Worm (Caenorhabditis elegans) whole organism, L2 larva: ENCODE measurements around the gene set-31.

Experiments
- F13H6.1 ChIP-seq: sonication (generic microtip); optimal IDR thresholded peaks from 2 replicates; lab custom pipeline; 2016; ENCODE audit warnings: missing genetic modification characterization, missing compliant biosample characterization
- R02D3.7 ChIP-seq: fragments of 150-350 bp; optimal IDR thresholded peaks from 2 replicates; lab custom pipeline; 2014; ENCODE audit warnings: missing biosample characterization, missing genetic modification characterization
- ZK546.5 ChIP-seq: sonication (generic microtip); optimal IDR thresholded peaks from 2 replicates; lab custom pipeline; 2017; ENCODE audit warnings: missing biosample characterization, missing genetic modification characterization
- alr-1 ChIP-seq: fragments of 150-350 bp; optimal IDR thresholded peaks from 2 replicates; lab custom pipeline; 2014; ENCODE audit warnings: missing biosample characterization, missing genetic modification characterization
- aly-2 ChIP-seq: fragments of 150-350 bp; optimal IDR thresholded peaks from 2 replicates; lab custom pipeline; 2014; ENCODE audit warnings: missing biosample characterization, missing genetic modification characterization
- ama-1 ChIP-seq: fragments of 150-350 bp; optimal IDR thresholded peaks from 2 replicates; lab custom pipeline; 2018; ENCODE audit warnings: inconsistent platforms
- blmp-1 ChIP-seq: sonication (generic microtip); optimal IDR thresholded peaks from 2 replicates; lab custom pipeline; 2017; ENCODE audit warnings: missing genetic modification characterization, mild to moderate bottlenecking, missing compliant biosample characterization, antibody characterized with exemption, moderate library complexity; ENCODE audit not compliant: insufficient read depth
- ceh-16 ChIP-seq: fragments of 150-350 bp; optimal IDR thresholded peaks from 2 replicates; lab custom pipeline; 2014; ENCODE audit warnings: missing biosample characterization, missing genetic modification characterization
- dmd-4 ChIP-seq: sonication (generic microtip); optimal IDR thresholded peaks from 2 replicates; lab custom pipeline; 2017; ENCODE audit warnings: missing biosample characterization, missing genetic modification characterization
- elt-1 ChIP-seq: fragments of 150-350 bp; optimal IDR thresholded peaks from 2 replicates; lab custom pipeline; 2014; ENCODE audit warnings: missing biosample characterization, missing genetic modification characterization
- elt-3 ChIP-seq: sonication (generic microtip); optimal IDR thresholded peaks from 2 replicates; lab custom pipeline; 2017; ENCODE audit warnings: missing biosample characterization, missing genetic modification characterization
- fos-1 ChIP-seq: fragments of 150-350 bp; optimal IDR thresholded peaks from 2 replicates; lab custom pipeline; 2014; ENCODE audit warnings: missing biosample characterization, missing genetic modification characterization
- lin-11 ChIP-seq: fragments of 150-350 bp; sonication (generic microtip); optimal IDR thresholded peaks from 2 replicates; lab custom pipeline; 2014; ENCODE audit warnings: missing biosample characterization, missing genetic modification characterization, inconsistent platforms, mixed read lengths
- lin-39 ChIP-seq: fragments of 150-350 bp; optimal IDR thresholded peaks from 2 replicates; lab custom pipeline; 2014; ENCODE audit warnings: missing biosample characterization, missing genetic modification reagents, missing genetic modification characterization
- lsy-2 ChIP-seq, 2 experiments: fragments of 150-350 bp in 1 of 2; sonication (generic microtip) in 1 of 2; optimal IDR thresholded peaks; 2 replicates each; lab custom pipeline; 2014 to 2017; ENCODE audit warnings: missing biosample characterization in 2 of 2, missing genetic modification characterization in 2 of 2
- mab-5 ChIP-seq: fragments of 150-350 bp; optimal IDR thresholded peaks from 2 replicates; lab custom pipeline; 2014; ENCODE audit warnings: missing biosample characterization, missing genetic modification characterization
- mbf-1 ChIP-seq: sonication (generic microtip); optimal IDR thresholded peaks from 2 replicates; lab custom pipeline; 2017; ENCODE audit warnings: missing biosample characterization, missing genetic modification characterization
- nhr-10 ChIP-seq: sonication (generic microtip); optimal IDR thresholded peaks from 2 replicates; lab custom pipeline; 2017; ENCODE audit warnings: missing biosample characterization, missing genetic modification characterization
- nhr-11 ChIP-seq: fragments of 150-350 bp; optimal IDR thresholded peaks from 2 replicates; lab custom pipeline; 2014; ENCODE audit warnings: missing biosample characterization, missing genetic modification characterization
- nhr-12 ChIP-seq: fragments of 150-350 bp; optimal IDR thresholded peaks from 2 replicates; lab custom pipeline; 2014; ENCODE audit warnings: missing biosample characterization, missing genetic modification characterization
- nhr-129 ChIP-seq: fragments of 150-350 bp; optimal IDR thresholded peaks from 2 replicates; lab custom pipeline; 2014; ENCODE audit warnings: missing biosample characterization, missing genetic modification characterization
- nhr-237 ChIP-seq: fragments of 150-350 bp; optimal IDR thresholded peaks from 2 replicates; lab custom pipeline; 2014; ENCODE audit warnings: missing biosample characterization, missing genetic modification characterization
- nhr-25 ChIP-seq: fragments of 150-350 bp; sonication (generic microtip); optimal IDR thresholded peaks from 3 replicates; lab custom pipeline; 2014; ENCODE audit warnings: missing biosample characterization, missing genetic modification characterization
- nhr-6 ChIP-seq: fragments of 150-350 bp; optimal IDR thresholded peaks from 2 replicates; lab custom pipeline; 2014; ENCODE audit warnings: missing biosample characterization, missing genetic modification characterization
- nhr-77 ChIP-seq: fragments of 150-350 bp; optimal IDR thresholded peaks from 2 replicates; lab custom pipeline; 2014; ENCODE audit warnings: missing biosample characterization, missing genetic modification characterization
- peb-1 ChIP-seq: fragments of 150-350 bp; optimal IDR thresholded peaks from 2 replicates; lab custom pipeline; 2014; ENCODE audit warnings: missing biosample characterization, missing genetic modification characterization
- sem-4 ChIP-seq: fragments of 150-350 bp; optimal IDR thresholded peaks from 2 replicates; lab custom pipeline; 2014; ENCODE audit warnings: missing biosample characterization, missing genetic modification reagents, missing genetic modification characterization
- sma-3 ChIP-seq: sonication (generic microtip); optimal IDR thresholded peaks from 2 replicates; lab custom pipeline; 2016; ENCODE audit warnings: missing genetic modification reagents, missing genetic modification characterization, missing compliant biosample characterization
- sma-9 ChIP-seq, 2 experiments: fragments of 150-350 bp in 1 of 2; sonication (generic microtip) in 1 of 2; optimal IDR thresholded peaks; 2 replicates each; lab custom pipeline; 2014 to 2016; ENCODE audit warnings: missing genetic modification characterization in 2 of 2, mild to moderate bottlenecking in 1 of 2, missing biosample characterization in 1 of 2, missing compliant biosample characterization in 1 of 2, missing genetic modification reagents in 1 of 2, moderate library complexity in 1 of 2
- snpc-4 ChIP-seq: fragments of 150-350 bp; optimal IDR thresholded peaks from 2 replicates; lab custom pipeline; 2014; ENCODE audit warnings: missing biosample characterization, missing genetic modification characterization
- unc-55 ChIP-seq: fragments of 150-350 bp; sonication (generic microtip); optimal IDR thresholded peaks from 3 replicates; lab custom pipeline; 2014; ENCODE audit warnings: missing biosample characterization, missing genetic modification reagents, missing genetic modification characterization
- unc-62 ChIP-seq: fragments of 150-350 bp; optimal IDR thresholded peaks from 2 replicates; lab custom pipeline; 2014; ENCODE audit warnings: missing biosample characterization, missing genetic modification reagents, missing genetic modification characterization
- zag-1 ChIP-seq: fragments of 150-350 bp; optimal IDR thresholded peaks from 2 replicates; lab custom pipeline; 2014; ENCODE audit warnings: missing biosample characterization, missing genetic modification characterization
- ztf-1 ChIP-seq: fragments of 200-800 bp; sonication (Bioruptor generic); conservative IDR thresholded peaks from 2 replicates; pipeline ENCODE4 v1.3.6; 2022; ENCODE audit warnings: missing genetic modification characterization, missing compliant biosample characterization
- ztf-11 ChIP-seq: sonication (generic microtip); optimal IDR thresholded peaks from 2 replicates; lab custom pipeline; 2017; ENCODE audit warnings: missing biosample characterization, missing genetic modification characterization
- ztf-4 ChIP-seq: fragments of 150-350 bp; optimal IDR thresholded peaks from 2 replicates; lab custom pipeline; 2014; ENCODE audit warnings: missing biosample characterization, missing genetic modification characterization

set-31 gene

DNA sequence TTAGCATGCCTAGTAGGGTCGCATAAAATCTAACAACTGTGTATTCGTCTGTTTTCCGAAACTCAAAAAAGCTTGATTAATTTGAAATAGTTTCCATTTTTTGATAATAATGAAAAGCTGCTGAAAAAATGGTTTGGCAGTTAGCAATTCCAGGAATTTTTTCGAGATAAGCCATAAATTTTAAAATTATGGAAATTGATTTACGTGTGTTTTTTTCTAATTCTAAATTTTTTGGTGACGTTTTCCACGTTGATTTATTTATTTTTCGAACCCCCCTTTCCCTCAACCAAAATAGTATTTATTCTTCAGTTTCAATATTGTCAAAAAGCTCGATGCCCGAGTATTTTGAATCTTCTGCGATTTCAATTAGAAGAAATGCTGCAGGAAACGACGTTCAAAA is 11.2 kb downstream of the set-31 start, which contains the start of gene F23B12.1:
Gene F23B12.1 (plus strand): TSS at position 301 of the 400 bp plus-strand sequence.
- no peak for TF ChIP-seq mab-5 (tag; lab: Kevin White, UChicago)
- TF ChIP-seq nhr-6 (tag; lab: Kevin White, UChicago): no peak
- TF ChIP-seq nhr-77 (tag; lab: Kevin White, UChicago): no peak
- no peak for TF ChIP-seq R02D3.7 (tag; lab: Kevin White, UChicago)
- TF ChIP-seq lsy-2 (tag; optimal IDR thresholded peaks at IDR 0.05; lab: Kevin White, UChicago): no peak
- no peak for TF ChIP-seq ztf-11 (tag; lab: Kevin White, UChicago)
- TF ChIP-seq ztf-1 (GFP tag; lab: Robert Waterston, UW): no peak
- no peak for TF ChIP-seq nhr-10 (tag; lab: Kevin White, UChicago)
- TF ChIP-seq ZK546.5 (tag; lab: Kevin White, UChicago): no peak
- TF ChIP-seq nhr-237: no peak
- TF ChIP-seq peb-1 (tag; lab: Kevin White, UChicago): no peak
- TF ChIP-seq sma-3 (GFP tag; lab: Kevin White, UChicago): no peak
- TF ChIP-seq ztf-4 (tag; lab: Kevin White, UChicago): no peak

DNA sequence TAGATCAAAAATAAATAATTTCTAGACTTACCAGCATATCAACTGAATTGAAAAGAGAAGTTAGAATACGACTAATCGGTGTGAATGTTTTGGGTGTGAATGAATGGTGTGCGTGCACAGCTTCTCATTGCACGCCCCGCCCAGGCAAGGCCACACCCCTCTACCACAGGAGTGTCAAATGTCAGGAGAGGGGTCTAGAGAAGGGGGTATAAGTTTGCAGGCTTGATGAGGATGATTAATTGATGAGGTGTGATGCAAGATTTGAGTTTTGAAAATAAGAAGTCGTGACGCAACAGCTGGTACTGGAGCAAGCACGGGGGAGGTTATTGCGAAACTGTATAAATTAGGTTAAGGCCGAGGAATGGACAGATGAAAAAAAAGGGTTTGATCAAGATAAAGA is 14.6 kb downstream of the set-31 start, which contains the start of gene egl-1:
Gene egl-1 (minus strand): TSS at position 101 of the 400 bp plus-strand sequence.
- no peak for TF ChIP-seq fos-1 (tag; lab: Kevin White, UChicago)
- no peak for TF ChIP-seq sma-9 (GFP tag; optimal IDR thresholded peaks at IDR 0.05; lab: Kevin White, UChicago)
- TF ChIP-seq sma-9 (tag; optimal IDR thresholded peaks at IDR 0.05; lab: Kevin White, UChicago): no peak
- no peak for TF ChIP-seq aly-2 (tag; lab: Kevin White, UChicago)
- no peak for TF ChIP-seq unc-62 (GFP tag; lab: Kevin White, UChicago)
- no peak for TF ChIP-seq mab-5 (tag; lab: Kevin White, UChicago)
- TF ChIP-seq alr-1 (tag; lab: Kevin White, UChicago): no peak
- no peak for TF ChIP-seq peb-1 (tag; lab: Kevin White, UChicago)
- no peak for TF ChIP-seq sem-4
- TF ChIP-seq nhr-6 (tag; lab: Kevin White, UChicago): no peak
- TF ChIP-seq lin-39: no peak
- TF ChIP-seq R02D3.7 (tag; lab: Kevin White, UChicago): no peak
- no peak for TF ChIP-seq mbf-1 (tag; lab: Kevin White, UChicago)
- TF ChIP-seq ama-1: no peak

DNA sequence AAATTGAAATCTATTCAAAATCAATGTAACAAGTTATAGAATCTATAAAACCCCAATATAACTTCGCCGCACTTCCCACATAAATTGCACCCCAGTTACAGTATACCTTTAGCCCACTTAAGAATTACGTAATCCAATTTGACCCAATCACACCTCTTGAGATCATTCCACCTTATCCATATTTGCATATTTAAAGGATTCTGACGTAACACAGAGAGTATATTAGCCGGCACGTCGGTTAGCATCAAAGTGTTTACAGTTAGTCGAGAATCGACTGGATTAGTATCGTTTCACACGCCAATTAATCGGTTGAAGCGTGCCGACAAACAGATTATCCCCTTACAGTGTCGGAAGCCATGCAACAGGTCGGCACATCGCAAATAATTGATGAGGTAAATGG is 15.9 kb downstream of the set-31 start:
- TF ChIP-seq nhr-10 (tag; lab: Kevin White, UChicago): no peak
- no peak for TF ChIP-seq mab-5 (tag; lab: Kevin White, UChicago)
- TF ChIP-seq nhr-77 (tag; lab: Kevin White, UChicago): no peak
- TF ChIP-seq nhr-6 (tag; lab: Kevin White, UChicago): no peak
- no peak for TF ChIP-seq ceh-16 (tag; lab: Kevin White, UChicago)
- no peak for TF ChIP-seq blmp-1 (tag; lab: Kevin White, UChicago)
- TF ChIP-seq R02D3.7 (tag; lab: Kevin White, UChicago): no peak
- TF ChIP-seq ZK546.5 (tag; lab: Kevin White, UChicago): no peak
- TF ChIP-seq ztf-1 (GFP tag; lab: Robert Waterston, UW): no peak
- no peak for TF ChIP-seq lin-39
- no peak for TF ChIP-seq ama-1
- TF ChIP-seq nhr-11: no peak
- TF ChIP-seq nhr-25 (tag; lab: Kevin White, UChicago): no peak
- no peak for TF ChIP-seq mbf-1 (tag; lab: Kevin White, UChicago)

DNA sequence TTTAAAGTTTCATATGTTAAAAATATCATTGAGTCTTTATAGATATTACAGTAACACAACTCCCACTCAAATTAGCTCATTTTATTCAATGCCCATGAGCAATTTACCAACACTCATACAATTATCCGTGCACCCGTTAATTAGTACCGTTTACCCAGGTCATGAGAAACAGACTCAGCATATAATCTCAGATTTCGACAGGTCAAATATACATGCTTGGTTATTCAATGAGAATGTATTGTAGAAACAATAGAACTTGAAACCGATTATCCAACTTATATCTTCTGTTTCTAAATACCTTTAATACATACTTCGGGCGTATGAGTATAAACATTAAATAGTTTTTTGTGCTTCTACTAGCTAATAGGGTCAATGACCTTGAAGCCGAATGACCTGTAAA is 18.5 kb downstream of the set-31 start:
- TF ChIP-seq unc-55 (GFP tag; lab: Kevin White, UChicago) (no peak), nhr-237 (no peak), nhr-12 (no peak), snpc-4 (no peak), nhr-11 (no peak), sem-4 (no peak), zag-1 (tag; lab: Kevin White, UChicago) (no peak), elt-3 (tag; lab: Kevin White, UChicago) (no peak), nhr-129 (tag; lab: Kevin White, UChicago) (no peak), lin-11 (tag; lab: Kevin White, UChicago) (no peak), F13H6.1 (tag; lab: Kevin White, UChicago) (no peak), nhr-6 (tag; lab: Kevin White, UChicago) (no peak), fos-1 (tag; lab: Kevin White, UChicago) (no peak), lsy-2 (tag; optimal IDR thresholded peaks at IDR 0.05; lab: Kevin White, UChicago) (no peak), mab-5 (tag; lab: Kevin White, UChicago) (no peak), nhr-10 (tag; lab: Kevin White, UChicago) (no peak), peb-1 (tag; lab: Kevin White, UChicago) (no peak), elt-1 (tag; lab: Kevin White, UChicago) (no peak), dmd-4 (no peak)
